Worm (Caenorhabditis elegans) whole organism, late embryonic: ENCODE measurements around the gene C10B5.3.
A peak's percentile ranks its signal among the peaks of the same experiment; 100 is the strongest.

Experiments used
- C38D4.7 ChIP-seq: fragments of 200-800 bp; sonication (Bioruptor generic); optimal IDR thresholded peaks from 2 replicates; lab custom pipeline; 2018; ENCODE audit warnings: mild to moderate bottlenecking, missing genetic modification characterization, moderate library complexity, missing compliant biosample characterization
- K02D7.2 ChIP-seq: sonication (generic microtip); optimal IDR thresholded peaks from 2 replicates; lab custom pipeline; 2017; ENCODE audit warnings: mild to moderate bottlenecking, missing genetic modification characterization, missing compliant biosample characterization
- K09A11.1 ChIP-seq: sonication (generic microtip); optimal IDR thresholded peaks from 2 replicates; lab custom pipeline; 2017; ENCODE audit warnings: antibody characterized with exemption, mild to moderate bottlenecking, missing genetic modification characterization, missing compliant biosample characterization; ENCODE audit not compliant: insufficient read depth
- Y22D7AL.16 ChIP-seq: sonication (generic microtip); optimal IDR thresholded peaks from 2 replicates; lab custom pipeline; 2016; ENCODE audit warnings: missing genetic modification characterization, missing compliant biosample characterization
- ahr-1 ChIP-seq: sonication (generic microtip); optimal IDR thresholded peaks from 2 replicates; lab custom pipeline; 2016; ENCODE audit warnings: missing genetic modification characterization, missing compliant biosample characterization
- ama-1 ChIP-seq: fragments of 150-350 bp; optimal IDR thresholded peaks from 2 replicates; lab custom pipeline; 2014
- ceh-14 ChIP-seq: sonication (generic microtip); optimal IDR thresholded peaks from 2 replicates; lab custom pipeline; 2016; ENCODE audit warnings: missing genotype, missing genetic modification characterization, missing compliant biosample characterization
- ceh-18 ChIP-seq: sonication (generic microtip); optimal IDR thresholded peaks from 2 replicates; lab custom pipeline; 2016; ENCODE audit warnings: missing genetic modification characterization, missing compliant biosample characterization
- ceh-2 ChIP-seq: sonication (generic microtip); optimal IDR thresholded peaks from 2 replicates; lab custom pipeline; 2016; ENCODE audit warnings: missing genotype, missing genetic modification characterization, missing compliant biosample characterization
- ceh-22 ChIP-seq: sonication (generic microtip); optimal IDR thresholded peaks from 2 replicates; lab custom pipeline; 2017; ENCODE audit warnings: missing biosample characterization, missing genetic modification characterization
- ceh-30 ChIP-seq: fragments of 150-350 bp; optimal IDR thresholded peaks from 2 replicates; lab custom pipeline; 2014; ENCODE audit warnings: missing biosample characterization, missing genetic modification characterization
- ceh-34 ChIP-seq: sonication (generic microtip); optimal IDR thresholded peaks from 2 replicates; lab custom pipeline; 2016; ENCODE audit warnings: mild to moderate bottlenecking, missing genetic modification characterization, missing compliant biosample characterization
- ceh-45 ChIP-seq: fragments of 200-800 bp; sonication (Bioruptor generic); IDR thresholded peaks from 2 replicates; pipeline ENCODE4 v1.3.6; 2022; ENCODE audit warnings: missing genetic modification reagents, missing genetic modification characterization, missing compliant biosample characterization
- ceh-48 ChIP-seq: sonication (generic microtip); optimal IDR thresholded peaks from 2 replicates; lab custom pipeline; 2016; ENCODE audit warnings: missing genetic modification characterization, inconsistent platforms, missing compliant biosample characterization
- ceh-9 ChIP-seq: sonication (generic microtip); optimal IDR thresholded peaks from 2 replicates; lab custom pipeline; 2016; ENCODE audit warnings: mild to moderate bottlenecking, missing genetic modification characterization, inconsistent platforms, missing compliant biosample characterization
- dmd-4 ChIP-seq: sonication (generic microtip); optimal IDR thresholded peaks from 2 replicates; lab custom pipeline; 2016; ENCODE audit warnings: borderline replicate concordance, missing genetic modification characterization, missing compliant biosample characterization
- dve-1 ChIP-seq: sonication (generic microtip); optimal IDR thresholded peaks from 2 replicates; lab custom pipeline; 2017; ENCODE audit warnings: antibody characterized with exemption, mild to moderate bottlenecking, missing genetic modification characterization, missing compliant biosample characterization
- elt-2 ChIP-seq: sonication (generic microtip); optimal IDR thresholded peaks from 2 replicates; lab custom pipeline; 2016; ENCODE audit warnings: missing genetic modification reagents, missing genetic modification characterization, missing compliant biosample characterization
- fax-1 ChIP-seq: sonication (generic microtip); optimal IDR thresholded peaks from 2 replicates; lab custom pipeline; 2016; ENCODE audit warnings: missing genotype, missing genetic modification characterization, missing compliant biosample characterization
- fkh-10 ChIP-seq: fragments of 150-350 bp; optimal IDR thresholded peaks from 2 replicates; lab custom pipeline; 2014; ENCODE audit warnings: missing biosample characterization, missing genetic modification reagents, missing genetic modification characterization
- gmeb-2 ChIP-seq: sonication (generic microtip); optimal IDR thresholded peaks from 2 replicates; lab custom pipeline; 2016; ENCODE audit warnings: missing genetic modification characterization, inconsistent platforms, missing compliant biosample characterization
- hlh-15 ChIP-seq: sonication (generic microtip); optimal IDR thresholded peaks from 2 replicates; lab custom pipeline; 2016; ENCODE audit warnings: missing genetic modification characterization, missing compliant biosample characterization
- hlh-30 ChIP-seq: sonication (generic microtip); optimal IDR thresholded peaks from 2 replicates; lab custom pipeline; 2017; ENCODE audit warnings: antibody characterized with exemption, missing genetic modification characterization, missing compliant biosample characterization; ENCODE audit not compliant: insufficient read depth
- hlh-8 ChIP-seq: sonication (generic microtip); optimal IDR thresholded peaks from 2 replicates; lab custom pipeline; 2016; ENCODE audit warnings: missing genotype, missing genetic modification characterization, missing compliant biosample characterization
- lim-6 ChIP-seq: sonication (generic microtip); optimal IDR thresholded peaks from 2 replicates; lab custom pipeline; 2016; ENCODE audit warnings: missing genetic modification characterization, missing compliant biosample characterization
- madf-2 ChIP-seq: sonication (generic microtip); optimal IDR thresholded peaks from 2 replicates; lab custom pipeline; 2017; ENCODE audit warnings: missing genetic modification characterization, missing compliant biosample characterization
- nfya-1 ChIP-seq: sonication (generic microtip); optimal IDR thresholded peaks from 2 replicates; lab custom pipeline; 2017; ENCODE audit warnings: missing genetic modification characterization, mild to moderate bottlenecking, missing compliant biosample characterization, antibody characterized with exemption, moderate library complexity
- nhr-11 ChIP-seq: fragments of 150-350 bp; optimal IDR thresholded peaks from 2 replicates; lab custom pipeline; 2014; ENCODE audit warnings: missing biosample characterization, missing genetic modification characterization
- npax-4 ChIP-seq: sonication (generic microtip); optimal IDR thresholded peaks from 2 replicates; lab custom pipeline; 2016; ENCODE audit warnings: missing genetic modification characterization, missing compliant biosample characterization
- odd-2 ChIP-seq: sonication (generic microtip); optimal IDR thresholded peaks from 2 replicates; lab custom pipeline; 2017; ENCODE audit warnings: antibody characterized with exemption, mild to moderate bottlenecking, missing genetic modification characterization, missing compliant biosample characterization
- pag-3 ChIP-seq: sonication (generic microtip); optimal IDR thresholded peaks from 2 replicates; lab custom pipeline; 2016; ENCODE audit warnings: missing compliant biosample characterization, missing genetic modification characterization, borderline replicate concordance
- pat-9 ChIP-seq: fragments of 200-800 bp; sonication (Bioruptor generic); optimal IDR thresholded peaks from 2 replicates; lab custom pipeline; 2018; ENCODE audit warnings: mild to moderate bottlenecking, missing genetic modification characterization, moderate library complexity, missing compliant biosample characterization
- pqm-1 ChIP-seq: sonication (generic microtip); optimal IDR thresholded peaks from 2 replicates; lab custom pipeline; 2016; ENCODE audit warnings: missing genetic modification characterization, missing compliant biosample characterization
- ref-2 ChIP-seq: sonication (generic microtip); optimal IDR thresholded peaks from 2 replicates; lab custom pipeline; 2016; ENCODE audit warnings: missing genetic modification characterization, missing compliant biosample characterization
- rnt-1 ChIP-seq: sonication (generic microtip); optimal IDR thresholded peaks from 2 replicates; lab custom pipeline; 2016; ENCODE audit warnings: missing genetic modification characterization, missing compliant biosample characterization
- sdc-2 ChIP-seq: sonication (generic microtip); optimal IDR thresholded peaks from 2 replicates; lab custom pipeline; 2016; ENCODE audit warnings: missing genotype, missing genetic modification characterization, missing compliant biosample characterization
- sox-2 ChIP-seq: fragments of 200-800 bp; sonication (Bioruptor generic); IDR thresholded peaks from 2 replicates; pipeline ENCODE4 v1.3.6; 2022; ENCODE audit warnings: missing genetic modification reagents, missing genetic modification characterization, missing compliant biosample characterization
- syd-9 ChIP-seq: sonication (generic microtip); optimal IDR thresholded peaks from 2 replicates; lab custom pipeline; 2016; ENCODE audit warnings: mild to moderate bottlenecking, missing genetic modification characterization, moderate library complexity, missing compliant biosample characterization
- tbx-2 ChIP-seq: sonication (generic microtip); optimal IDR thresholded peaks from 2 replicates; lab custom pipeline; 2016; ENCODE audit warnings: missing genetic modification characterization, missing compliant biosample characterization
- tbx-7 ChIP-seq: sonication (generic microtip); optimal IDR thresholded peaks from 2 replicates; lab custom pipeline; 2016; ENCODE audit warnings: missing genotype, missing genetic modification characterization, missing compliant biosample characterization
- ttx-3 ChIP-seq: sonication (generic microtip); optimal IDR thresholded peaks from 2 replicates; lab custom pipeline; 2016; ENCODE audit warnings: missing genetic modification reagents, missing genetic modification characterization, missing compliant biosample characterization
- unc-42 ChIP-seq: sonication (generic microtip); optimal IDR thresholded peaks from 2 replicates; lab custom pipeline; 2016; ENCODE audit warnings: missing genotype, missing genetic modification characterization, missing compliant biosample characterization
- unc-86 ChIP-seq: sonication (generic microtip); optimal IDR thresholded peaks from 2 replicates; lab custom pipeline; 2016; ENCODE audit warnings: missing genetic modification characterization, missing compliant biosample characterization
- ztf-16 ChIP-seq: sonication (generic microtip); optimal IDR thresholded peaks from 2 replicates; lab custom pipeline; 2017; ENCODE audit warnings: missing genetic modification characterization, missing compliant biosample characterization

The C10B5.3 gene

DNA sequence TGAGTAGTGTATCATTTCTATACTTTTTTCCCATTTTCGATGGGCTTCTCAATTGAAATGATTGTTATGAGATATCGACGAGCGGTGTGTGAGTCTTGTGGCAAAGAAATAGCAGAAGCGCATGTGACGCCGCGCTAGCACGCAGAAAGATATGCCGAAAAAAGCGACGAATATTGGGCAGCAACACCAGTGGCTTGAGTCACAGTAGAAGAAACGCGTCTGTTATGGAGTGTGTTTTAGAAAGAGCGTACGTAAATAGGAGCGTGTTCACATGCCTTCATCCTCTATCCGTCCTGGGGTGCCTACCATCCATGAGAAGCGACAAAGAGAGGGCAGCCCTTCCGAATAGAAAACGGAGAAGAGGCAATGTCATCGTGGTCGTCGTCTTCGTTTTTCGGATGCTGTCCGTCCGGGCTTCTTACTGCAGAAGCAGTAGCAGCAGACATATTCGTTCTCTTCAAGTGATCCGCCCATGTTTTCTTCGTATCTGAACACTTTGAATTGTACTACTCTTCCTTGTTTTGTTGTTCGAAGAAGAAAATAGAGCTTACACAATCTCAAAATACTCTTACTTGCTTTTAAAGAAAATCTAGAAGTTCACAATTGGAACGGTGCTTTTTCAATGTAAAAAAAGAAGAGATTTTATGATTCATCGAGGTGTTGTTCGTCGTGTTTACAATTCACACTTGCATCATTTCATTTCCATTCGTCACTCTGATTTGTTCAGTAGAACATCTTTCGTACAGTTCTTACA, 22.0 kb upstream of the C10B5.3 start:
- no peak for TF ChIP-seq ttx-3
- peak; percentile 4 for TF ChIP-seq ref-2 (tag; lab: Kevin White, UChicago)

- no peak for TF ChIP-seq sdc-2 (tag; lab: Kevin White, UChicago)
- TF ChIP-seq, all 69 proteins: peak for 0
These were observed 20.5 kb upstream of the C10B5.3 start for ce11 chrV:8608483-8608882.

- TF ChIP-seq ceh-22 (tag; lab: Kevin White, UChicago) (no peak), K09A11.1 (tag; lab: Kevin White, UChicago) (no peak), ceh-45 (GFP tag; lab: Robert Waterston, UW) (no peak), hlh-30 (tag; lab: Kevin White, UChicago) (no peak), odd-2 (tag; lab: Kevin White, UChicago) (no peak), unc-42 (no peak), fkh-10 (GFP tag; lab: Kevin White, UChicago) (no peak), hlh-15 (tag; lab: Kevin White, UChicago) (no peak), gmeb-2 (tag; lab: Kevin White, UChicago) (no peak), Y22D7AL.16 (tag; lab: Kevin White, UChicago) (no peak), tbx-2 (no peak), C38D4.7 (GFP tag; lab: Kevin White, UChicago) (no peak), tbx-7 (tag; lab: Kevin White, UChicago) (no peak), fax-1 (tag; lab: Kevin White, UChicago) (no peak)
- TF ChIP-seq, all 69 proteins: peak for 0
These were observed 19.4 kb upstream of the C10B5.3 start, which contains the start of gene smk-1 for ce11 chrV:8607353-8607850. Gene smk-1, plus strand, starts transcription at chrV:8607800.

- TF ChIP-seq nhr-11 (no peak), ref-2 (tag; lab: Kevin White, UChicago) (peak; percentile 72), madf-2 (tag; lab: Kevin White, UChicago) (no peak), dve-1 (peak; percentile 48), ama-1 (lab: Kevin White, UChicago) (no peak), ceh-14 (tag; lab: Kevin White, UChicago) (peak; percentile 82), elt-2 (tag; lab: Kevin White, UChicago) (peak; percentile 80), ceh-34 (tag; lab: Kevin White, UChicago) (peak; percentile 69), ceh-30 (tag; lab: Kevin White, UChicago) (no peak), hlh-30 (tag; lab: Kevin White, UChicago) (peak; percentile 59), dmd-4 (tag; lab: Kevin White, UChicago) (no peak), ceh-9 (no peak), hlh-8 (no peak), pat-9 (tag; lab: Kevin White, UChicago) (no peak), tbx-2 (peak; percentile 76), ceh-45 (GFP tag; lab: Robert Waterston, UW) (no peak), npax-4 (no peak), lim-6 (tag; lab: Kevin White, UChicago) (no peak), K02D7.2 (tag; lab: Kevin White, UChicago) (no peak), syd-9 (tag; lab: Kevin White, UChicago) (no peak), ceh-48 (tag; lab: Kevin White, UChicago) (no peak), unc-86 (peak; percentile 9), ahr-1 (tag; lab: Kevin White, UChicago) (no peak), ceh-18 (tag; lab: Kevin White, UChicago) (peak; percentile 89), sox-2 (no peak), sdc-2 (tag; lab: Kevin White, UChicago) (peak; percentile 32), ttx-3 (no peak), nfya-1 (peak; percentile 90), ceh-22 (tag; lab: Kevin White, UChicago) (no peak), pag-3 (tag; lab: Kevin White, UChicago) (no peak), ceh-2 (tag; lab: Kevin White, UChicago) (peak; percentile 13), pqm-1 (peak; percentile 51), rnt-1 (tag; lab: Kevin White, UChicago) (peak; percentile 58), ztf-16 (tag; lab: Kevin White, UChicago) (peak; percentile 7)
These were observed 18.2 kb upstream of the C10B5.3 start, which contains the start of gene vps-60 for ce11 chrV:8606099-8606696. Gene vps-60, minus strand, starts transcription at chrV:8606128.
